Worm (Caenorhabditis elegans) whole organism, L3 larva: Measurements from ENCODE around the gene M153.5.

Experiments
- R02D3.7 ChIP-seq: fragments of 150-350 bp; optimal IDR thresholded peaks from 2 replicates; lab custom pipeline; 2014; ENCODE audit warnings: missing biosample characterization, missing genetic modification characterization
- ama-1 ChIP-seq: fragments of 150-350 bp; optimal IDR thresholded peaks from 2 replicates; lab custom pipeline; 2018
- ceh-16 ChIP-seq: sonication (generic microtip); optimal IDR thresholded peaks from 2 replicates; lab custom pipeline; 2017; ENCODE audit warnings: missing biosample characterization, missing genetic modification characterization
- ceh-28 ChIP-seq: fragments of 150-350 bp; optimal IDR thresholded peaks from 2 replicates; lab custom pipeline; 2014; ENCODE audit warnings: missing biosample characterization, missing genetic modification reagents, missing genetic modification characterization
- ceh-82 ChIP-seq: fragments of 150-350 bp; optimal IDR thresholded peaks from 2 replicates; lab custom pipeline; 2014; ENCODE audit warnings: missing biosample characterization, missing genetic modification characterization
- egl-27 ChIP-seq: sonication (generic microtip); optimal IDR thresholded peaks from 4 replicates; lab custom pipeline; 2017; ENCODE audit warnings: missing biosample characterization, missing genetic modification reagents, missing genetic modification characterization
- egl-5 ChIP-seq: fragments of 150-350 bp; optimal IDR thresholded peaks from 2 replicates; lab custom pipeline; 2017; ENCODE audit warnings: missing biosample characterization, missing genetic modification reagents, missing genetic modification characterization, inconsistent platforms
- elt-1 ChIP-seq: fragments of 150-350 bp; optimal IDR thresholded peaks from 2 replicates; lab custom pipeline; 2014; ENCODE audit warnings: missing biosample characterization, missing genetic modification characterization
- elt-2 ChIP-seq: sonication (generic microtip); optimal IDR thresholded peaks from 2 replicates; lab custom pipeline; 2016; ENCODE audit warnings: missing genetic modification reagents, mild to moderate bottlenecking, missing genetic modification characterization, missing compliant biosample characterization
- elt-3 ChIP-seq, 3 experiments: fragments of 150-350 bp in 1 of 3; sonication (generic microtip) in 2 of 3; optimal IDR thresholded peaks; 2 replicates in 2 of 3; 4 replicates in 1 of 3; lab custom pipeline; 2014 to 2017; ENCODE audit warnings: missing biosample characterization in 3 of 3, missing genetic modification characterization in 3 of 3
- eor-1 ChIP-seq, 2 experiments: fragments of 150-350 bp; optimal IDR thresholded peaks; 2 replicates each; lab custom pipeline; 2014 to 2018; ENCODE audit warnings: missing biosample characterization in 2 of 2, missing genetic modification characterization in 2 of 2
- fos-1 ChIP-seq: fragments of 150-350 bp; optimal IDR thresholded peaks from 2 replicates; lab custom pipeline; 2014; ENCODE audit warnings: missing biosample characterization, missing genetic modification characterization
- hmg-11 ChIP-seq: sonication (generic microtip); optimal IDR thresholded peaks from 2 replicates; lab custom pipeline; 2016; ENCODE audit warnings: missing genetic modification characterization, missing compliant biosample characterization
- jun-1 ChIP-seq: fragments of 150-350 bp; optimal IDR thresholded peaks from 2 replicates; lab custom pipeline; 2014; ENCODE audit warnings: missing biosample characterization, missing genetic modification reagents, missing genetic modification characterization
- lin-39 ChIP-seq: fragments of 150-350 bp; optimal IDR thresholded peaks from 2 replicates; lab custom pipeline; 2018; ENCODE audit warnings: missing biosample characterization, missing genetic modification reagents, missing genetic modification characterization
- mml-1 ChIP-seq: fragments of 150-350 bp; sonication (generic microtip); optimal IDR thresholded peaks from 3 replicates; lab custom pipeline; 2014; ENCODE audit warnings: missing biosample characterization, missing genetic modification characterization
- nfya-1 ChIP-seq: sonication (generic microtip); optimal IDR thresholded peaks from 2 replicates; lab custom pipeline; 2017; ENCODE audit warnings: missing genetic modification characterization, mild to moderate bottlenecking, missing compliant biosample characterization, antibody characterized with exemption, moderate library complexity; ENCODE audit not compliant: insufficient read depth
- nhr-11 ChIP-seq: fragments of 150-350 bp; optimal IDR thresholded peaks from 2 replicates; lab custom pipeline; 2014; ENCODE audit warnings: missing biosample characterization, missing genetic modification characterization
- nhr-23 ChIP-seq: fragments of 150-350 bp; optimal IDR thresholded peaks from 2 replicates; lab custom pipeline; 2014; ENCODE audit warnings: missing biosample characterization, missing genetic modification reagents, missing genetic modification characterization
- nhr-25 ChIP-seq: sonication (generic microtip); optimal IDR thresholded peaks from 2 replicates; lab custom pipeline; 2017; ENCODE audit warnings: missing biosample characterization, missing genetic modification characterization
- nhr-28 ChIP-seq: fragments of 150-350 bp; optimal IDR thresholded peaks from 2 replicates; lab custom pipeline; 2014; ENCODE audit warnings: missing biosample characterization, missing genetic modification characterization
- nhr-43 ChIP-seq: sonication (generic microtip); optimal IDR thresholded peaks from 2 replicates; lab custom pipeline; 2016; ENCODE audit warnings: mild to moderate bottlenecking, missing genetic modification characterization, missing compliant biosample characterization; ENCODE audit not compliant: poor library complexity, severe bottlenecking
- nhr-67 ChIP-seq: fragments of 150-350 bp; optimal IDR thresholded peaks from 2 replicates; lab custom pipeline; 2014; ENCODE audit warnings: missing biosample characterization, missing genetic modification characterization
- nhr-76 ChIP-seq: fragments of 150-350 bp; sonication (generic microtip); optimal IDR thresholded peaks from 5 replicates; lab custom pipeline; 2014; ENCODE audit warnings: missing biosample characterization, missing genetic modification characterization
- nhr-77 ChIP-seq: fragments of 150-350 bp; optimal IDR thresholded peaks from 2 replicates; lab custom pipeline; 2014; ENCODE audit warnings: missing biosample characterization, missing genetic modification characterization
- pha-4 ChIP-seq: fragments of 150-350 bp; optimal IDR thresholded peaks from 2 replicates; lab custom pipeline; 2014; ENCODE audit warnings: missing biosample characterization, missing genetic modification reagents, missing genetic modification characterization
- pqm-1 ChIP-seq: fragments of 150-350 bp; optimal IDR thresholded peaks from 2 replicates; lab custom pipeline; 2017; ENCODE audit warnings: missing biosample characterization, missing genetic modification characterization, inconsistent platforms
- skn-1 ChIP-seq: fragments of 150-350 bp; optimal IDR thresholded peaks from 2 replicates; lab custom pipeline; 2014; ENCODE audit warnings: missing biosample characterization, missing genetic modification characterization
- snpc-4 ChIP-seq: fragments of 150-350 bp; optimal IDR thresholded peaks from 2 replicates; lab custom pipeline; 2014; ENCODE audit warnings: missing biosample characterization, missing genetic modification characterization
- tbx-2 ChIP-seq: sonication (generic microtip); optimal IDR thresholded peaks from 2 replicates; lab custom pipeline; 2016; ENCODE audit warnings: mild to moderate bottlenecking, missing genetic modification characterization, missing compliant biosample characterization
- unc-62 ChIP-seq: fragments of 150-350 bp; sonication (generic microtip); optimal IDR thresholded peaks from 4 replicates; lab custom pipeline; 2014; ENCODE audit warnings: missing biosample characterization, missing genetic modification reagents, missing genetic modification characterization
- zag-1 ChIP-seq: fragments of 150-350 bp; optimal IDR thresholded peaks from 2 replicates; lab custom pipeline; 2014; ENCODE audit warnings: missing biosample characterization, missing genetic modification characterization
- ztf-11 ChIP-seq: fragments of 150-350 bp; optimal IDR thresholded peaks from 2 replicates; lab custom pipeline; 2014; ENCODE audit warnings: missing biosample characterization, missing genetic modification characterization

M153.5 gene

DNA sequence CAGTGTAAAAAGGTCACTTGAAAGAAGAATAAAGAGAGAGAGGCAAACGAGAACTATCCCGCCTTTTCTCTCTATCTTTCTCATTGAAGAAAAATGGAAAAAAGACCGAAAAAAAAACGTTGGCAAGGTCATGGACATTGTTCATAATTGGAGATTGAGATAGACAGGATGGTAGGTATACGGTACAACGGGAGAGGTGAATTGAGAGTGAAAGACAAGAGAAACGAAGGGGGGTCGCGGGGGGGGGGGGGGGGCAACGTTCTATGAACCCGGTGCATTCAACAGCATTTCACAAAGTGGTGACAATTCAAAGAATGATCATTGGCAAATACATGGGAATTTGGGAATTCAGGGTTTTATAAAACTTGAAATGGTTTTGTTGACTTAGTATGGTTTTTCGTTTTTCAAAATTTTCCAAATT, 33.1 kb downstream of the M153.5 start:
- TF ChIP-seq elt-2 (tag; lab: Kevin White, UChicago) (peak; percentile 22), fos-1 (tag; lab: Kevin White, UChicago) (no peak), R02D3.7 (no peak), mml-1 (no peak), ceh-28 (no peak), nhr-77 (no peak), nhr-23 (tag; lab: Kevin White, UChicago) (peak; percentile 53), snpc-4 (no peak), ceh-16 (tag; lab: Kevin White, UChicago) (no peak), nhr-25 (tag; lab: Kevin White, UChicago) (peak; percentile 74), egl-5 (tag; lab: Kevin White, UChicago) (no peak), nhr-67 (tag; lab: Kevin White, UChicago) (no peak), lin-39 (no peak), nhr-28 (tag; lab: Kevin White, UChicago) (no peak), eor-1 (tag; optimal IDR thresholded peaks at IDR 0.05; lab: Kevin White, UChicago) (no peak), nhr-11 (tag; lab: Kevin White, UChicago) (no peak), hmg-11 (tag; lab: Kevin White, UChicago) (no peak), egl-27 (tag; lab: Kevin White, UChicago) (no peak), pqm-1 (tag; lab: Kevin White, UChicago) (no peak)

ce11 chrX:12177521-12177920, 33.7 kb downstream of the M153.5 start:
- TF ChIP-seq nhr-28 (tag; lab: Kevin White, UChicago) (no peak), pqm-1 (tag; lab: Kevin White, UChicago) (no peak), ama-1 (lab: Kevin White, UChicago) (no peak), hmg-11 (tag; lab: Kevin White, UChicago) (peak; percentile 0), zag-1 (tag; lab: Kevin White, UChicago) (no peak), nhr-25 (tag; lab: Kevin White, UChicago) (no peak), lin-39 (peak; percentile 15), elt-1 (tag; lab: Kevin White, UChicago) (peak; percentile 67), nfya-1 (tag; lab: Kevin White, UChicago) (peak; percentile 49)

DNA sequence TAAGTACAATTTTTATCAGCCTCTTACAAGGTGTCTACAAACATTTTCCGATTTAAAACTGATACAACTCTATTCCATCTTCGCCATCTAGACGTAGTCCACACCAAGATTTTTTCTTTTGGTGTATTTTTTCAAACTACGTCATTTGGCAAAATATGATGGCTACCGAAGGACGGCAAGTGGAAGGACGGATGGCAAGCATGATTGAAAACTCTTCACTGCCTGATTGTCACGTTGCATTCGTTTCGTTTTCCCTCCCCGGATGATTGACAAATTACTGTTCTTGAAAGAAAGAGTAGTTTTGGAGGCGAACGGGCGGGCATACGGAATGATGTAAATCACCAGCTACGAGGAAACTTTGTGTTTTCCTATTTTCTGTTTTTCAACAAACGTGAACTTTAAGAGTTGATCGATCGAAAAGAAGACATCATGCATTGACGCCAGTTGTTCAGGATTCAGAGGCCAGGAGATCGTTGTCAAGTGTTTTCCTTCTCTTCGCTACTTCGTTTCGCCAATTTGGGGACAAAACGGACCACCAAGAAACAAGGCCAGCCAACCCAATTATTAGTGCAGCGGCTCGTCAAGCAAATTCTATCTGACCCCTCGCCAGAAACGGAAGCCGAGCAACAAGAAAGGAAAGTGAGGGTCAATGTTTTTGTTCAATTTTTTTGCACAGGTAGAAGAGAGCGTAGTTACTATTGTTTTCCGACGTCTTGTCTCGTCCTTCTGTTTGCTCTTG, 34.7 kb downstream of the M153.5 start:
- TF ChIP-seq jun-1 (tag; lab: Kevin White, UChicago) = no peak
- TF ChIP-seq pqm-1 (tag; lab: Kevin White, UChicago) = no peak
- no peak for TF ChIP-seq skn-1 (tag; lab: Kevin White, UChicago)
- no peak for TF ChIP-seq nhr-76
- TF ChIP-seq nhr-25 (tag; lab: Kevin White, UChicago) = peak; percentile 51
- TF ChIP-seq R02D3.7 = no peak
- TF ChIP-seq ceh-82 (tag; lab: Kevin White, UChicago) = no peak
- peak; percentile 47 for TF ChIP-seq lin-39
- TF ChIP-seq unc-62 = peak; percentile 33
- TF ChIP-seq elt-3 (tag; optimal IDR thresholded peaks at IDR 0.05; lab: Kevin White, UChicago) = no peak
- no peak for TF ChIP-seq ama-1 (lab: Kevin White, UChicago)
- no peak for TF ChIP-seq fos-1 (tag; lab: Kevin White, UChicago)
- no peak for TF ChIP-seq egl-5 (tag; lab: Kevin White, UChicago)
- TF ChIP-seq nhr-43 (tag; lab: Kevin White, UChicago) = no peak

DNA sequence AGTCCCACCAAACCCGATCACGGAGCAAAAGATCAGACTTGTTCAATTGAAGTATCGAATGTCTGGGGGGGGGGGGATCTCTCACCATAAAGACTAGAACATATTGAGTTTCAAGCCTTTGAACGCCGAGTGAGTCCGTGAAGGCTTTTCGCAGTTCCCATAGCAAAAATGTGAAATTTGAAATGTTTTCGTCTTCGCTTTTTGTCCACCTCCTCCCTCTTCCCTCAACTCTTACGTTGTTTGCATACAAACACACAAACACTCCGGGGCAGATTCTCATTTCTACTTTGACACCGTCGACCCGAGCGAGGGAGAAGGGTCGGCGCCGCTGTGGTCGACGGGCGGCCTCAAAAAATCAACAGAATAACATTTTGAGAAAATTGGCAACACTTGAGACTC, 35.3 kb downstream of the M153.5 start:
- peak; percentile 56 for TF ChIP-seq pha-4 (tag; lab: Kevin White, UChicago)
- TF ChIP-seq skn-1 (tag; lab: Kevin White, UChicago) = no peak
- TF ChIP-seq lin-39 = no peak
- TF ChIP-seq eor-1 (tag; optimal IDR thresholded peaks at IDR 0.05; lab: Kevin White, UChicago) = no peak
- TF ChIP-seq nhr-77 = no peak
- TF ChIP-seq, all 47 proteins: peak for 1

DNA sequence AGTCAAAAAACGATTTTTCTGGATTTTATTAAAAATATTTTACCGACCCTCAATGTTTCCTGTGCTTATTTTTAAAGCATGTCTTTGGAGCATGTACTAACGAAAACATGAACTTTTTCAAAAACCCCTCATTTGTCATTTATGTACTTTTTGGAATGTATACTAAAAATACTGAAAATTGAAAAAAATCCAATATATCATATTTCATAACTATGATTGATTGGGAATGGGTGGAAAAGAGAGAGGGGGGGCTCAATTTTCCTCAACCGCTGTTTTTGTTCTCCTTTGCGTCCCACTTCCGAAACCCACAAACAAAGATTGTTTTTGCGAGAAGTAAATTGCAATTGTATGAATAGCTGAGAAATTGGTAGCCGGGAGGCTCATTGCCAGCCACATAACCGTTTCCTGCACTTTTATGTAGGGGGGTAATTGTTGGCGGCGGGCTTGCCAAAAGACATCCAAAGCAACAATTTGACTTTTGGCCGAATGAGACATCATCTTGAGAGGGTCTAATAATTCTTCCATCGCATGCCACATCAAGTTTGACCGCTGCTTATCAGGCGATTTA, 36.1 kb downstream of the M153.5 start:
- TF ChIP-seq zag-1 (tag; lab: Kevin White, UChicago) (no peak), ceh-82 (tag; lab: Kevin White, UChicago) (no peak), nhr-76 (no peak), lin-39 (peak; percentile 64), nhr-25 (tag; lab: Kevin White, UChicago) (no peak), egl-5 (tag; lab: Kevin White, UChicago) (peak; percentile 48), tbx-2 (tag; lab: Kevin White, UChicago) (peak; percentile 34), ztf-11 (tag; lab: Kevin White, UChicago) (no peak)
